Worm (Caenorhabditis elegans) whole organism, L4/young adult: Measurements from ENCODE around the gene dos-2.

Experiments
- dao-5 ChIP-seq: sonication (generic microtip); optimal IDR thresholded peaks from 2 replicates; lab custom pipeline; 2016; ENCODE audit warnings: missing genotype, missing genetic modification characterization, moderate library complexity, missing compliant biosample characterization
- him-1 ChIP-seq: sonication (generic microtip); optimal IDR thresholded peaks from 2 replicates; lab custom pipeline; 2016; ENCODE audit warnings: missing genotype, missing genetic modification reagents, missing genetic modification characterization, missing compliant biosample characterization

- TF ChIP-seq him-1 (tag; lab: Kevin White, UChicago) = no peak
- no peak for TF ChIP-seq dao-5 (tag; lab: Kevin White, UChicago)
Observed at ce11 chrII:4018617-4019016, 42.6 kb downstream of the dos-2 start, which contains the start of gene K07D4.6.
